Worm (Caenorhabditis elegans) whole organism, early embryonic: ENCODE results near the gene C26F1.1.

Source experiments
- B0310.2 ChIP-seq: sonication (generic microtip); optimal IDR thresholded peaks from 2 replicates; lab custom pipeline; 2016; ENCODE audit warnings: mild to moderate bottlenecking, missing genetic modification characterization, missing compliant biosample characterization
- F13C5.2 ChIP-seq: sonication (generic microtip); optimal IDR thresholded peaks from 2 replicates; lab custom pipeline; 2017; ENCODE audit warnings: mild to moderate bottlenecking, missing genetic modification characterization, inconsistent platforms, missing compliant biosample characterization
- aly-1 ChIP-seq: sonication (generic microtip); optimal IDR thresholded peaks from 2 replicates; lab custom pipeline; 2016; ENCODE audit warnings: missing genetic modification characterization, missing compliant biosample characterization
- ama-1 ChIP-seq: fragments of 150-350 bp; optimal IDR thresholded peaks from 2 replicates; lab custom pipeline; 2014
- ceh-13 ChIP-seq: fragments of 200-800 bp; sonication (Bioruptor generic); optimal IDR thresholded peaks from 2 replicates; lab custom pipeline; 2018; ENCODE audit warnings: mild to moderate bottlenecking, missing genetic modification characterization, missing compliant biosample characterization
- ceh-36 ChIP-seq: sonication (generic microtip); optimal IDR thresholded peaks from 2 replicates; lab custom pipeline; 2016; ENCODE audit warnings: missing genetic modification characterization, inconsistent platforms, missing compliant biosample characterization
- ets-7 ChIP-seq: sonication (generic microtip); optimal IDR thresholded peaks from 2 replicates; lab custom pipeline; 2016; ENCODE audit warnings: missing genotype, missing genetic modification characterization, missing compliant biosample characterization
- flt-1 ChIP-seq: fragments of 200-800 bp; sonication (Bioruptor generic); IDR thresholded peaks from 2 replicates; pipeline ENCODE4 v1.3.6; 2022; ENCODE audit warnings: missing genetic modification characterization, missing compliant biosample characterization
- hmbx-1 ChIP-seq: sonication (generic microtip); optimal IDR thresholded peaks from 2 replicates; lab custom pipeline; 2016; ENCODE audit warnings: mild to moderate bottlenecking, missing genetic modification characterization, missing compliant biosample characterization
- hmg-4 ChIP-seq: fragments of 200-800 bp; sonication (Bioruptor generic); optimal IDR thresholded peaks from 2 replicates; lab custom pipeline; 2018; ENCODE audit warnings: mild to moderate bottlenecking, missing genetic modification characterization, missing compliant biosample characterization
- hnd-1 ChIP-seq: sonication (generic microtip); optimal IDR thresholded peaks from 2 replicates; lab custom pipeline; 2016; ENCODE audit warnings: missing genetic modification characterization, missing compliant biosample characterization
- pes-1 ChIP-seq: fragments of 200-800 bp; sonication (Bioruptor generic); IDR thresholded peaks from 2 replicates; pipeline ENCODE4 v1.3.6; 2022; ENCODE audit warnings: missing genetic modification reagents, missing genetic modification characterization, missing compliant biosample characterization
- scrt-1 ChIP-seq: fragments of 200-800 bp; sonication (Bioruptor generic); IDR thresholded peaks from 2 replicates; pipeline ENCODE4 v1.3.6; 2022; ENCODE audit warnings: missing genetic modification characterization, missing compliant biosample characterization
- sea-1 ChIP-seq: fragments of 200-800 bp; sonication (Bioruptor generic); conservative IDR thresholded peaks from 2 replicates; pipeline ENCODE4 v1.3.6; 2022; ENCODE audit warnings: missing genetic modification characterization, missing compliant biosample characterization
- tbx-11 ChIP-seq: fragments of 200-800 bp; sonication (Bioruptor generic); IDR thresholded peaks from 2 replicates; pipeline ENCODE4 v1.3.6; 2022; ENCODE audit warnings: missing genetic modification characterization, missing compliant biosample characterization
- tbx-37 ChIP-seq: fragments of 200-800 bp; sonication (Bioruptor generic); conservative IDR thresholded peaks from 2 replicates; pipeline ENCODE4 v1.3.6; 2022; ENCODE audit warnings: missing genetic modification reagents, missing genetic modification characterization, missing compliant biosample characterization
- tra-4 ChIP-seq: sonication (generic microtip); optimal IDR thresholded peaks from 2 replicates; lab custom pipeline; 2017; ENCODE audit warnings: missing genetic modification characterization, missing compliant biosample characterization

C26F1.1 gene

DNA sequence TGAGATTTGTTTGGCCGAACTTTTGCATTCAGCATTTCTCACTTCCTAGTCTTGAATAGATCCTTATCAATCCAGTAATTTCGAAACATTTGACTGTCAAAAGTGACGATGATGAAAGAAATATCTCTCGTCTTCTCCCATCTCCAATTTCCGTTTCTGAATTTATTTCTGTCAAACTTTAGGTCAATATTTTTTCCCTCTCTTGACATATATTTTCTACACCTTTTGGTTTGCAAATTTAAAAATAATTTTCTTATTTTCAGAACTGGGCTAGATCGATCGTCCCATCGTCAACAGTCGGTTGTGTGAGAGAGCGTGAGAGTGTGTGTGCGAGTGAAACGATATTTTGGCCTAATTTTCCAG is 19.6 kb downstream of the C26F1.1 start, which contains the start of gene xpo-1:
Gene xpo-1, plus strand, starts transcription at position 264 of the 363 bp plus-strand sequence.
- TF ChIP-seq ceh-13 (GFP tag; lab: Kevin White, UChicago) (no peak), hnd-1 (tag; lab: Kevin White, UChicago) (no peak), ceh-36 (tag; lab: Kevin White, UChicago) (no peak), hmbx-1 (tag; lab: Kevin White, UChicago) (no peak), tbx-11 (no peak)

- no peak for TF ChIP-seq sea-1 (GFP tag; lab: Robert Waterston, UW)
- TF ChIP-seq tbx-11, result no peak
- no peak for TF ChIP-seq F13C5.2
- no peak for TF ChIP-seq ama-1 (lab: Kevin White, UChicago)
- TF ChIP-seq flt-1, result no peak
- TF ChIP-seq pes-1, result no peak
- TF ChIP-seq hmbx-1 (tag; lab: Kevin White, UChicago), result no peak
- no peak for TF ChIP-seq B0310.2
- TF ChIP-seq hmg-4 (GFP tag; lab: Kevin White, UChicago), result no peak
- TF ChIP-seq tbx-37 (GFP tag; lab: Robert Waterston, UW), result no peak
- no peak for TF ChIP-seq aly-1 (tag; lab: Kevin White, UChicago)
- TF ChIP-seq scrt-1, result no peak
- no peak for TF ChIP-seq hnd-1 (tag; lab: Kevin White, UChicago)
- TF ChIP-seq ceh-13 (GFP tag; lab: Kevin White, UChicago), result no peak
- no peak for TF ChIP-seq ceh-36 (tag; lab: Kevin White, UChicago)
Measured at ce11 chrV:7806629-7807028, 21.4 kb downstream of the C26F1.1 start.

ce11 chrV:7808444-7808843 is 23.2 kb downstream of the C26F1.1 start:
- TF ChIP-seq ceh-36 (tag; lab: Kevin White, UChicago) (no peak), flt-1 (no peak), F13C5.2 (no peak), aly-1 (tag; lab: Kevin White, UChicago) (no peak), scrt-1 (no peak)

- TF ChIP-seq ama-1 (lab: Kevin White, UChicago) (no peak), ceh-13 (GFP tag; lab: Kevin White, UChicago) (no peak), flt-1 (no peak), F13C5.2 (no peak), sea-1 (GFP tag; lab: Robert Waterston, UW) (no peak)
Measured at ce11 chrV:7809320-7810256, 24.4 kb downstream of the C26F1.1 start, which contains the start of gene ZK742.3. TSS of gene ZK742.3 (minus strand) at chrV:7809912.

DNA sequence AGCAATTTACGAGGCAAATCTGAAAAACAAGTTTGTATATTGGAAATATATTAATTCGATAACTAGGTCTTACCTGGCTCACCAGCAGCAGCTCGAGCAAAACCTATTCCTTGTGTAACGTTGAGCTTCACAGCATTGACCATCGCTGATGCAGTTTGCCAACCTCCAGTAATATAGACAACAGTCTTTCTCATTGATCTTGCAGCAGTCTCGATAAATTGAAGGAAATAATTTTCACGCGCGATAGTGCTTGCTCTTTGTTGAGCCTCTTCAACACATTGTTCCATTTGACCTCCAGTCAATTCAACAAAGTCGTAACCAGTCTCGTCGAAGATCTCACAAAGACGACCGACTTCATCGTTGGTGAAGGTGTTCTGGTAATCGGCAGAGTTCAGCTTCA is 25.4 kb downstream of the C26F1.1 start:
- no peak for TF ChIP-seq pes-1
- TF ChIP-seq B0310.2, result no peak
- TF ChIP-seq ceh-13 (GFP tag; lab: Kevin White, UChicago), result no peak
- no peak for TF ChIP-seq hmg-4 (GFP tag; lab: Kevin White, UChicago)
- no peak for TF ChIP-seq hnd-1 (tag; lab: Kevin White, UChicago)
- no peak for TF ChIP-seq tbx-37 (GFP tag; lab: Robert Waterston, UW)
- no peak for TF ChIP-seq aly-1 (tag; lab: Kevin White, UChicago)
- TF ChIP-seq scrt-1, result no peak
- no peak for TF ChIP-seq ceh-36 (tag; lab: Kevin White, UChicago)
- no peak for TF ChIP-seq ama-1 (lab: Kevin White, UChicago)
- no peak for TF ChIP-seq tra-4 (tag; lab: Kevin White, UChicago)
- no peak for TF ChIP-seq tbx-11
- no peak for TF ChIP-seq sea-1 (GFP tag; lab: Robert Waterston, UW)
- no peak for TF ChIP-seq flt-1

ce11 chrV:7811758-7812157 is 26.5 kb downstream of the C26F1.1 start, which contains the start of gene ZK742.4:
TSS of gene ZK742.4 (minus strand) at chrV:7811792.
- TF ChIP-seq flt-1 (no peak), ama-1 (lab: Kevin White, UChicago) (no peak)

- no peak for TF ChIP-seq aly-1 (tag; lab: Kevin White, UChicago)
- TF ChIP-seq hmg-4 (GFP tag; lab: Kevin White, UChicago), result no peak
- TF ChIP-seq hnd-1 (tag; lab: Kevin White, UChicago), result no peak
- no peak for TF ChIP-seq tbx-11
- TF ChIP-seq pes-1, result no peak
- TF ChIP-seq scrt-1, result no peak
- TF ChIP-seq B0310.2, result no peak
- TF ChIP-seq F13C5.2, result no peak
- TF ChIP-seq tra-4 (tag; lab: Kevin White, UChicago), result no peak
- no peak for TF ChIP-seq ets-7 (tag; lab: Kevin White, UChicago)
- TF ChIP-seq sea-1 (GFP tag; lab: Robert Waterston, UW), result no peak
- no peak for TF ChIP-seq flt-1
Measured at ce11 chrV:7814601-7815000, 29.4 kb downstream of the C26F1.1 start, which contains the start of gene ZK742.6. TSS of gene ZK742.6 (minus strand) at chrV:7814942.

DNA sequence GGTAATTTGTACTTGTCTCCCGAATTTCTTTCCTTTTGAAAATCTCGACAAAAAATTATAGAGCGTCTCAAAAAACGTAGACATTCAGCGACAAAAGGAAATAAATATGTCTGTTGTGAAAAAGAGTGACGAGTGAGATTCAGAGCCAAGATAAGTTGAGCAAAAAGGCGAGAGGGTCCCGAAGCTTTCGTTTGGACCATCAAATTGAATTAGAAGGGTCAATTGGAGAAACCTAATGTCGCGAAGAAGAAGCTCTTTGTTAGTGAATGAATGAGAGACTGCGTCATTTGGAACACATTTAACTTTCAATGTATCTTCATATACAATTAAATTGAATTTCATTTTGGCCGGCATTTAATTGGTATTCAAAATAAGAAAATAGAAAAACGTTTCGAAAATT is 31.3 kb downstream of the C26F1.1 start:
- TF ChIP-seq tbx-11 (no peak), hmg-4 (GFP tag; lab: Kevin White, UChicago) (no peak), tra-4 (tag; lab: Kevin White, UChicago) (no peak), aly-1 (tag; lab: Kevin White, UChicago) (no peak), ceh-36 (tag; lab: Kevin White, UChicago) (no peak), tbx-37 (GFP tag; lab: Robert Waterston, UW) (no peak)
